Fruit fly (Drosophila melanogaster) S2 (cell line): ENCODE results near the gene CG7991.

ENCODE experiments used
- CG8478 ChIP-seq: fragments of >200 bp; optimal IDR thresholded peaks from 2 replicates; lab custom pipeline; 2018
- CTCF ChIP-seq, 2 experiments: fragments of >200 bp; optimal IDR thresholded peaks; 2 replicates each; lab custom pipeline; 2018

- TF ChIP-seq CTCF (optimal IDR thresholded peaks at IDR 0.05; lab: Kevin White, UChicago) = no peak
- no peak for TF ChIP-seq CG8478 (lab: Kevin White, UChicago)
These were observed 49.6 kb downstream of the CG7991 start, which contains the start of gene CG12035 for dm6 chr3L:1724090-1724489.
